Worm (Caenorhabditis elegans) whole organism, L4 larva: ENCODE data around the gene somi-1.

Experiments used
- ZK546.5 ChIP-seq, 2 experiments: sonication (generic microtip); optimal IDR thresholded peaks; 2 replicates each; lab custom pipeline; 2017; ENCODE audit warnings: missing biosample characterization in 2 of 2, missing genetic modification characterization in 2 of 2
- zag-1 ChIP-seq: fragments of 150-350 bp; optimal IDR thresholded peaks from 2 replicates; lab custom pipeline; 2014; ENCODE audit warnings: missing biosample characterization, missing genetic modification characterization

DNA sequence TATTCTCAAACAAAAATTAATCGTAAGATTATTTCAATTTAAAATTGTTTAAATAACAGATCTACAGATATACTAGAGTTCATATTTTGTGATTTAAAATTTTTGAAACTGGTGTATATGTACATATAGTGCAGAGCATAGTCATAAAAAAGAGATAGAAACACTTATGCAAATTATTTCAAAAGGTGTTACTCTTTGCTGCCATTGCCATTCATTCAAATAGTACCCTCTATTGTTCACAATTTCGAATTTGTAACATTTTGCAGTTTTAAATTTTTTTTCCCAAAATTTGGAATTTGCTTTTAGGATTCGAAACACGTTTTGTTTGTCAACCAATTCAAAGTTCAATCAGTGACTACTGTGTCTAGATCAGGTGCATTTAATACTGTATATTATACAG, 30.9 kb downstream of the somi-1 start, which contains the start of gene F32H5.4:
- TF ChIP-seq ZK546.5 (tag; optimal IDR thresholded peaks at IDR 0.05; lab: Kevin White, UChicago) (no peak), zag-1 (tag; lab: Kevin White, UChicago) (no peak)
